Worm (Caenorhabditis elegans): ENCODE results near the gene Y41D4A.6.

ce11 chrIV:1761553-1761952 is 16.2 kb upstream of the Y41D4A.6 start, which contains the start of gene Y41D4A.7:
- TF ChIP-seq unc-39 (tag; optimal IDR thresholded peaks at IDR 0.05) = no peak
- no peak for TF ChIP-seq ZK546.5 (tag; optimal IDR thresholded peaks at IDR 0.05)
- TF ChIP-seq nhr-237 (tag; optimal IDR thresholded peaks at IDR 0.05) = no peak

Data from whole organism, L3 larva.